Fruit fly (Drosophila melanogaster) whole organism, prepupa: ENCODE measurements around the gene stg.

Experiments used
- Blimp-1 ChIP-seq: fragments of 200-800 bp; sonication (Bioruptor generic); optimal IDR thresholded peaks from 3 replicates; lab custom pipeline; 2017; ENCODE audit warnings: missing biosample characterization, missing genetic modification characterization, mild to moderate bottlenecking, moderate library complexity, missing genetic modification reagents
- CG11294 ChIP-seq: fragments of 200-800 bp; sonication (Bioruptor generic); IDR thresholded peaks from 2 replicates; pipeline ENCODE4 v1.3.6; 2022; ENCODE audit warnings: missing biosample characterization, missing genetic modification characterization
- CG11762 ChIP-seq: fragments of 200-800 bp; sonication (Bioruptor generic); optimal IDR thresholded peaks from 3 replicates; lab custom pipeline; 2016; ENCODE audit warnings: missing biosample characterization, missing genetic modification characterization; ENCODE audit not compliant: insufficient read depth
- CG11902 ChIP-seq: fragments of 200-800 bp; sonication (Bioruptor generic); optimal IDR thresholded peaks from 3 replicates; lab custom pipeline; 2016; ENCODE audit warnings: missing biosample characterization, missing genetic modification characterization
- CG15336 ChIP-seq: fragments of 200-800 bp; sonication (Bioruptor generic); IDR thresholded peaks from 2 replicates; pipeline ENCODE4 v1.3.6; 2022; ENCODE audit warnings: missing biosample characterization, missing genetic modification characterization
- CG1621 ChIP-seq: fragments of 200-800 bp; sonication (Bioruptor generic); optimal IDR thresholded peaks from 3 replicates; lab custom pipeline; 2018; ENCODE audit warnings: missing biosample characterization, mild to moderate bottlenecking, missing genetic modification characterization
- CG16779 ChIP-seq: fragments of 200-800 bp; sonication (Bioruptor generic); optimal IDR thresholded peaks from 3 replicates; lab custom pipeline; 2017; ENCODE audit warnings: missing biosample characterization, mild to moderate bottlenecking, missing genetic modification characterization
- CG3032 ChIP-seq: fragments of 200-800 bp; optimal IDR thresholded peaks from 2 replicates; lab custom pipeline; 2019; ENCODE audit warnings: missing biosample characterization, mild to moderate bottlenecking, missing genetic modification characterization, moderate library complexity
- CG31627 ChIP-seq: fragments of 200-800 bp; sonication (Bioruptor generic); optimal IDR thresholded peaks from 3 replicates; lab custom pipeline; 2016; ENCODE audit warnings: missing biosample characterization, missing genetic modification characterization
- CG32006 ChIP-seq: fragments of 200-800 bp; sonication (Bioruptor generic); optimal IDR thresholded peaks from 3 replicates; lab custom pipeline; 2017; ENCODE audit warnings: missing biosample characterization, mild to moderate bottlenecking, missing genetic modification characterization
- CG34406 ChIP-seq: fragments of 200-800 bp; sonication (Bioruptor generic); optimal IDR thresholded peaks from 3 replicates; lab custom pipeline; 2016; ENCODE audit warnings: missing biosample characterization, missing genetic modification characterization
- CG3919 ChIP-seq: fragments of 200-800 bp; sonication (Bioruptor generic); optimal IDR thresholded peaks from 3 replicates; lab custom pipeline; 2016; ENCODE audit warnings: missing biosample characterization, missing genetic modification characterization
- CG6163 ChIP-seq: fragments of 200-800 bp; sonication (Bioruptor generic); IDR thresholded peaks from 3 replicates; pipeline ENCODE4 v1.3.6; 2022; ENCODE audit warnings: missing biosample characterization, missing genetic modification characterization
- CG6276 ChIP-seq: fragments of 200-800 bp; sonication (Bioruptor generic); optimal IDR thresholded peaks from 2 replicates; lab custom pipeline; 2017; ENCODE audit warnings: missing biosample characterization, mild to moderate bottlenecking, missing genetic modification characterization
- CG6792 ChIP-seq: fragments of 200-800 bp; sonication (Bioruptor generic); optimal IDR thresholded peaks from 3 replicates; lab custom pipeline; 2016; ENCODE audit warnings: missing biosample characterization, missing genetic modification characterization
- CG6854 ChIP-seq: fragments of 200-800 bp; sonication (Bioruptor generic); optimal IDR thresholded peaks from 2 replicates; lab custom pipeline; 2017; ENCODE audit warnings: missing biosample characterization, mild to moderate bottlenecking, missing genetic modification characterization
- CG7368 ChIP-seq: fragments of 200-800 bp; sonication (Bioruptor generic); optimal IDR thresholded peaks from 3 replicates; lab custom pipeline; 2016; ENCODE audit warnings: missing biosample characterization, missing genetic modification characterization
- CG8119 ChIP-seq: fragments of 200-800 bp; sonication (Bioruptor generic); IDR thresholded peaks from 3 replicates; pipeline ENCODE4 v1.3.6; 2022; ENCODE audit warnings: missing biosample characterization, missing genetic modification characterization
- CG8319 ChIP-seq: fragments of 200-800 bp; sonication (Bioruptor generic); optimal IDR thresholded peaks from 3 replicates; lab custom pipeline; 2016; ENCODE audit warnings: missing biosample characterization, missing genetic modification characterization
- CG8632 ChIP-seq: fragments of 200-800 bp; sonication (Bioruptor generic); optimal IDR thresholded peaks from 3 replicates; lab custom pipeline; 2016; ENCODE audit warnings: missing biosample characterization, missing genetic modification characterization
- CG9139 ChIP-seq: fragments of 200-800 bp; sonication (Bioruptor generic); optimal IDR thresholded peaks from 3 replicates; lab custom pipeline; 2017; ENCODE audit warnings: missing biosample characterization, mild to moderate bottlenecking, missing genetic modification characterization
- Eip78C ChIP-seq: fragments of 200-800 bp; sonication (Bioruptor generic); peaks from one replicate; lab custom pipeline; 2016; ENCODE audit warnings: missing biosample characterization, missing genetic modification characterization
- Eip93F ChIP-seq: fragments of 200-800 bp; sonication (Bioruptor generic); optimal IDR thresholded peaks from 2 replicates; lab custom pipeline; 2016; ENCODE audit warnings: missing biosample characterization, mild to moderate bottlenecking, missing genetic modification characterization
- Ets21C ChIP-seq: fragments of 200-800 bp; sonication (Bioruptor generic); optimal IDR thresholded peaks from 3 replicates; lab custom pipeline; 2016; ENCODE audit warnings: missing biosample characterization, missing genetic modification characterization
- Hr38 ChIP-seq: sonication (Bioruptor generic); optimal IDR thresholded peaks from 2 replicates; lab custom pipeline; 2016; ENCODE audit warnings: missing biosample characterization, missing genetic modification characterization
- Hr39 ChIP-seq: fragments of 200-800 bp; sonication (Bioruptor generic); optimal IDR thresholded peaks from 2 replicates; lab custom pipeline; 2016; ENCODE audit warnings: missing biosample characterization, missing genetic modification characterization
- Hr4 ChIP-seq: fragments of 200-800 bp; sonication (Bioruptor generic); optimal IDR thresholded peaks from 3 replicates; lab custom pipeline; 2016; ENCODE audit warnings: missing biosample characterization, missing genetic modification characterization
- Lpt ChIP-seq: fragments of 200-800 bp; sonication (Bioruptor generic); optimal IDR thresholded peaks from 3 replicates; lab custom pipeline; 2016; ENCODE audit warnings: missing biosample characterization, missing genetic modification characterization
- Met ChIP-seq: fragments of 200-800 bp; sonication (Bioruptor generic); optimal IDR thresholded peaks from 3 replicates; lab custom pipeline; 2016; ENCODE audit warnings: missing biosample characterization, missing genetic modification characterization
- Smox ChIP-seq: fragments of 200-800 bp; sonication (Bioruptor generic); optimal IDR thresholded peaks from 3 replicates; lab custom pipeline; 2016; ENCODE audit warnings: missing biosample characterization, missing genetic modification characterization
- Sox102F ChIP-seq: fragments of 200-800 bp; sonication (Bioruptor generic); optimal IDR thresholded peaks from 2 replicates; lab custom pipeline; 2016; ENCODE audit warnings: missing biosample characterization, mild to moderate bottlenecking, missing genetic modification characterization
- Sox14 ChIP-seq: fragments of 200-800 bp; sonication (Bioruptor generic); optimal IDR thresholded peaks from 3 replicates; lab custom pipeline; 2016; ENCODE audit warnings: missing biosample characterization, missing genetic modification characterization
- Sox15 ChIP-seq: fragments of 200-800 bp; sonication (Bioruptor generic); optimal IDR thresholded peaks from 3 replicates; lab custom pipeline; 2016; ENCODE audit warnings: missing biosample characterization, missing genetic modification characterization
- cyc ChIP-seq: fragments of 200-800 bp; sonication (Bioruptor generic); optimal IDR thresholded peaks from 3 replicates; lab custom pipeline; 2016; ENCODE audit warnings: missing biosample characterization, missing genetic modification characterization
- dac ChIP-seq: fragments of 200-800 bp; sonication (Bioruptor generic); optimal IDR thresholded peaks from 2 replicates; lab custom pipeline; 2017; ENCODE audit warnings: missing biosample characterization, mild to moderate bottlenecking, missing genetic modification characterization
- dsx ChIP-seq: fragments of 200-800 bp; optimal IDR thresholded peaks from 3 replicates; lab custom pipeline; 2019; ENCODE audit warnings: missing biosample characterization, mild to moderate bottlenecking, missing genetic modification characterization, moderate library complexity; ENCODE audit not compliant: poor library complexity, severe bottlenecking
- eg ChIP-seq: fragments of 200-800 bp; sonication (Bioruptor generic); IDR thresholded peaks from 3 replicates; pipeline ENCODE4 v1.3.6; 2022; ENCODE audit warnings: missing biosample characterization, missing genetic modification characterization
- esn ChIP-seq: fragments of 200-800 bp; sonication (Bioruptor generic); optimal IDR thresholded peaks from 2 replicates; lab custom pipeline; 2016; ENCODE audit warnings: missing biosample characterization, mild to moderate bottlenecking, missing genetic modification characterization, moderate library complexity
- fd59A ChIP-seq: fragments of 200-800 bp; sonication (Bioruptor generic); optimal IDR thresholded peaks from 2 replicates; lab custom pipeline; 2017; ENCODE audit warnings: missing biosample characterization, mild to moderate bottlenecking, missing genetic modification characterization, missing genetic modification reagents
- fd85E ChIP-seq: fragments of 200-800 bp; sonication (Bioruptor generic); optimal IDR thresholded peaks from 3 replicates; lab custom pipeline; 2016; ENCODE audit warnings: missing biosample characterization, missing genetic modification characterization
- lz ChIP-seq: fragments of 200-800 bp; sonication (Bioruptor generic); optimal IDR thresholded peaks from 3 replicates; lab custom pipeline; 2016; ENCODE audit warnings: missing biosample characterization, missing genetic modification characterization
- net ChIP-seq: fragments of 200-800 bp; sonication (Bioruptor generic); optimal IDR thresholded peaks from 3 replicates; lab custom pipeline; 2016; ENCODE audit warnings: missing biosample characterization, missing genetic modification characterization
- pdm3 ChIP-seq: fragments of 200-800 bp; sonication (Bioruptor generic); optimal IDR thresholded peaks from 3 replicates; lab custom pipeline; 2016; ENCODE audit warnings: missing biosample characterization, missing genetic modification characterization
- salr ChIP-seq, 2 experiments: fragments of 200-800 bp; sonication (Bioruptor generic); optimal IDR thresholded peaks; 3 replicates each; lab custom pipeline; 2016 to 2018; ENCODE audit warnings: missing biosample characterization in 2 of 2, missing genetic modification characterization in 2 of 2, mild to moderate bottlenecking in 1 of 2
- spab ChIP-seq: fragments of 200-800 bp; sonication (Bioruptor generic); optimal IDR thresholded peaks from 2 replicates; lab custom pipeline; 2017; ENCODE audit warnings: missing biosample characterization, mild to moderate bottlenecking, missing genetic modification characterization, missing genetic modification reagents
- ss ChIP-seq, 2 experiments: fragments of 200-800 bp; sonication (Bioruptor generic); optimal IDR thresholded peaks; 2 replicates in 1 of 2; 3 replicates in 1 of 2; lab custom pipeline; 2017 to 2018; ENCODE audit warnings: mild to moderate bottlenecking in 2 of 2, missing biosample characterization in 2 of 2, missing genetic modification characterization in 2 of 2, moderate library complexity in 1 of 2
- svp ChIP-seq: fragments of 200-800 bp; sonication (Bioruptor generic); peaks from one replicate; lab custom pipeline; 2016; ENCODE audit warnings: missing biosample characterization, missing genetic modification characterization
- topi ChIP-seq: fragments of 200-800 bp; sonication (Bioruptor generic); optimal IDR thresholded peaks from 3 replicates; lab custom pipeline; 2016; ENCODE audit warnings: missing biosample characterization, missing genetic modification characterization

The stg gene

DNA sequence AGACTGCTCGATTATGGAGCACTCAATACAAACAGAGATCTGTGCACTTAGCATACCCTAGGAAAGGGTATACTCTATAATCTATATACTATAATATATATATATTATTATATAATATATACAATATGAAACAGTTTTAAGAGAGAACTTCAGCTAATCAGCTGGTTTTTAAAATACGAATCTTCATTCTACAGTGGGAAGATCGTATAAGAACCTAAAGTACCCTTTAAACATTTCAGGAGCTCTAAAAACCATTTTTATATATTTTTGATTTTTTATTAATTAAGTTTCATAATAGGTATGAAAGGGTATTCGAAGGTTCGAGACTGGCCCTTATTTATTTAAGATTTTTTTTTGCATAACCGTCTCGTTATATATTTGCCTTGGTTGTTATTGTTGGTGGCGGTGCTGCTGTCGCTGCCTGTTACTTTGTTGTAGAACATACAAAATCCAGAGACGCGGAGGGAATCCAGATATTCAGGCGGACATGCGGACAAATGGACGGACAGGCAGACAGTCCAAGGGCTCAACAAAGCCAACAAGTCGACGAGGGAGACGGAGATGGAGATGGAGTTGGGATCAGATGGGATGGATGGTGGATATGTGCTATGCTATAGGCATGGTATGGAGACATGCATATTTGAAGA lies 24.1 kb upstream of the stg start (continued):
- TF ChIP-seq ss (GFP tag; optimal IDR thresholded peaks at IDR 0.05; lab: Kevin White, UChicago) = peak; percentile 41 to 47
- TF ChIP-seq Met (GFP tag; lab: Kevin White, UChicago) = no peak
- TF ChIP-seq spab (GFP tag; lab: Kevin White, UChicago) = peak; percentile 93
- peak; percentile 47 for TF ChIP-seq Lpt (GFP tag; lab: Kevin White, UChicago)
- peak; percentile 68 for TF ChIP-seq CG11762
- no peak for TF ChIP-seq CG32006 (GFP tag; lab: Kevin White, UChicago)
- TF ChIP-seq CG3919 (GFP tag; lab: Kevin White, UChicago) = peak; percentile 70
- no peak for TF ChIP-seq Sox102F (GFP tag; lab: Kevin White, UChicago)

dm6 chr3R:29277748-29278147 lies 22.1 kb upstream of the stg start:
- TF ChIP-seq CG16779 (tag; lab: Kevin White, UChicago) (peak; percentile 29), CG6163 (GFP tag; lab: Robert Waterston, UW) (peak; percentile 75), spab (GFP tag; lab: Kevin White, UChicago) (peak; percentile 59), Sox102F (GFP tag; lab: Kevin White, UChicago) (peak; percentile 64), CG8319 (GFP tag; lab: Kevin White, UChicago) (no peak), eg (GFP tag; lab: Robert Waterston, UW) (peak; percentile 55; the same call in 1 of the 3 replicates), CG11762 (peak; percentile 39), topi (peak; percentile 67), esn (GFP tag; lab: Kevin White, UChicago) (peak; percentile 74), CG1621 (tag; lab: Kevin White, UChicago) (peak; percentile 70), Hr38 (GFP tag; lab: Kevin White, UChicago) (no peak), Met (GFP tag; lab: Kevin White, UChicago) (peak; percentile 71), pdm3 (GFP tag; lab: Kevin White, UChicago) (peak; percentile 73), CG34406 (GFP tag; lab: Kevin White, UChicago) (peak; percentile 65), CG9139 (GFP tag; lab: Kevin White, UChicago) (no peak), CG11294 (no peak), Eip93F (GFP tag; lab: Kevin White, UChicago) (peak; percentile 9), CG8119 (peak; percentile 68), net (GFP tag; lab: Kevin White, UChicago) (peak; percentile 53), cyc (GFP tag; lab: Kevin White, UChicago) (peak; percentile 67), svp (GFP tag; lab: Kevin White, UChicago) (peak; percentile 90), Smox (GFP tag; lab: Kevin White, UChicago) (peak; percentile 67), Blimp-1 (GFP tag; lab: Kevin White, UChicago) (no peak), Ets21C (GFP tag; lab: Kevin White, UChicago) (peak; percentile 9), CG6276 (GFP tag; lab: Kevin White, UChicago) (peak; percentile 41), Hr39 (peak; percentile 51), CG11902 (peak; percentile 47), CG7368 (GFP tag; lab: Kevin White, UChicago) (peak; percentile 48), Eip78C (GFP tag; lab: Kevin White, UChicago) (peak; percentile 90), CG15336 (GFP tag; lab: Robert Waterston, UW) (peak; percentile 65), Sox15 (GFP tag; lab: Kevin White, UChicago) (no peak), CG8632 (GFP tag; lab: Kevin White, UChicago) (peak; percentile 64), CG6854 (no peak), CG32006 (GFP tag; lab: Kevin White, UChicago) (peak; percentile 68), CG6792 (GFP tag; lab: Kevin White, UChicago) (peak; percentile 62), dac (no peak), salr (GFP tag; optimal IDR thresholded peaks at IDR 0.05; lab: Kevin White, UChicago) (peak; percentile 56 to 60), CG3032 (tag; lab: Kevin White, UChicago) (peak; percentile 83), lz (peak; percentile 52), CG31627 (GFP tag; lab: Kevin White, UChicago) (peak; percentile 49), Hr4 (GFP tag; lab: Kevin White, UChicago) (peak; percentile 53), fd59A (GFP tag; lab: Kevin White, UChicago) (peak; percentile 74), fd85E (GFP tag; lab: Kevin White, UChicago) (no peak), Sox14 (GFP tag; lab: Kevin White, UChicago) (peak; percentile 62), dsx (peak; percentile 72), CG3919 (GFP tag; lab: Kevin White, UChicago) (peak; percentile 71)
